Worm (Caenorhabditis elegans): Measurements from ENCODE around the gene C16C4.18.

C16C4.18 gene

ce11 chrII:1890682-1891081 lies 29.5 kb upstream of the C16C4.18 start, which contains the start of gene math-9:
Gene math-9, minus strand, starts transcription at chrII:1890782.
- TF ChIP-seq sdc-2 (tag; optimal IDR thresholded peaks at IDR 0.05), result no peak
- no peak for TF ChIP-seq fkh-6 (tag; optimal IDR thresholded peaks at IDR 0.05)
- TF ChIP-seq tbx-2 (tag; optimal IDR thresholded peaks at IDR 0.05), result no peak
- no peak for TF ChIP-seq C38D4.7 (GFP tag; optimal IDR thresholded peaks at IDR 0.05)
- no peak for TF ChIP-seq gmeb-2 (tag; optimal IDR thresholded peaks at IDR 0.05)
- no peak for TF ChIP-seq ceh-48 (tag; optimal IDR thresholded peaks at IDR 0.05)
- TF ChIP-seq zip-5 (tag; optimal IDR thresholded peaks at IDR 0.05), result no peak
- no peak for TF ChIP-seq ztf-16 (tag; optimal IDR thresholded peaks at IDR 0.05)
- TF ChIP-seq nfya-1 (tag; optimal IDR thresholded peaks at IDR 0.05), result no peak
- no peak for TF ChIP-seq F13H6.1 (tag; optimal IDR thresholded peaks at IDR 0.05)
- no peak for TF ChIP-seq K02D7.2 (tag; optimal IDR thresholded peaks at IDR 0.05)
- TF ChIP-seq eyg-1 (tag; optimal IDR thresholded peaks at IDR 0.05), result no peak
- no peak for TF ChIP-seq hlh-13 (GFP tag; optimal IDR thresholded peaks at IDR 0.05)
- no peak for TF ChIP-seq unc-42 (tag; optimal IDR thresholded peaks at IDR 0.05)
- no peak for TF ChIP-seq ceh-2 (tag; optimal IDR thresholded peaks at IDR 0.05)
- no peak for TF ChIP-seq unc-86 (tag; optimal IDR thresholded peaks at IDR 0.05)

DNA sequence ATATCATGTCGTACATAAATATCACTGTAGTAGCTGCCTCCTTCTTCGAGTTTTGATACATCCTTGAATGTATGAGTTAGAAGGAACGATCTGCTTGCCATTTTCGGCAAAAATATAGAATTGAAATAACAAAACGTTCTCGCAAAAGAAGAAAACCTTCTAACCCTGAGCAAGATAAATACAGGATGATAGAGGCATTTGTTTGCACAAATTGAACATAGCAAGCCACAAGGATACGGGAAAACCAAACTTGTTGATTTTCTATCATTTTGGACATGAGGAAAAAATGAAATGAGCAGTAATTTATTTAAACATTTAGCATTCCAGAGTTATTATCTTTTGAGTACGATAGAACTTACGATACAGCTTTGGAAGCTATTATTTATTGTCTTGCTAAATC lies 27.9 kb upstream of the C16C4.18 start, which contains the start of gene math-8:
math-8 (minus strand) TSS at position 101 of the 400 bp plus-strand sequence.
- TF ChIP-seq npax-4 (tag; optimal IDR thresholded peaks at IDR 0.05), result no peak
- TF ChIP-seq ceh-31 (tag; optimal IDR thresholded peaks at IDR 0.05), result no peak
- TF ChIP-seq hlh-13 (GFP tag; optimal IDR thresholded peaks at IDR 0.05), result no peak
- TF ChIP-seq K02D7.2 (tag; optimal IDR thresholded peaks at IDR 0.05), result no peak
- no peak for TF ChIP-seq ceh-2 (tag; optimal IDR thresholded peaks at IDR 0.05)
- TF ChIP-seq sdc-2 (tag; optimal IDR thresholded peaks at IDR 0.05), result no peak
- no peak for TF ChIP-seq unc-55 (GFP tag; optimal IDR thresholded peaks at IDR 0.05)
- TF ChIP-seq mec-3 (tag; optimal IDR thresholded peaks at IDR 0.05; ENCODE audit: borderline replicate concordance), result no peak
- no peak for TF ChIP-seq sox-2 (GFP tag; IDR thresholded peaks at IDR 0.05)
- no peak for TF ChIP-seq pha-2 (tag; optimal IDR thresholded peaks at IDR 0.05)
- no peak for TF ChIP-seq Y22D7AL.16 (tag; optimal IDR thresholded peaks at IDR 0.05)
- no peak for TF ChIP-seq pros-1 (tag; optimal IDR thresholded peaks at IDR 0.05)
- TF ChIP-seq nhr-11 (tag; optimal IDR thresholded peaks at IDR 0.05), result no peak
- no peak for TF ChIP-seq rnt-1 (tag; optimal IDR thresholded peaks at IDR 0.05)
- TF ChIP-seq ceh-48 (tag; optimal IDR thresholded peaks at IDR 0.05), result no peak

DNA sequence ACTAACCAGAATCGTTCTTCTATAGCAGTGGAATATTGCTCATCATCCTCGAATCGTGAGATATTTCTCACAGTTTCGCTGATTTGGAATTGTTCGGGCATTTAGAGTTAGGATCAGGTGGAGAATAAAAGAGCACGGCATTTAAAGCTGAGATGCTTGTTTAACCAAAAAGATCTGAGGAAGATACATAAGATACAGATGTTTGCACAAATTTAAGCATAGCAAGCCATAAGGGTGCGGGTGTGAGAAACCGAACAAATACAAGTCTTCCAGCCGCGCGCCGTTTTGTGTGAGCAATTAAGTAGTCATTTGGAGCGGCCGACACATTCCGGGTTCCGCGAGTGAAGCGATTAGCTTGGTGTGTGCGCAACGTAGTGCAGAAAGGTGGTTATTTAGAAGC lies 25.2 kb upstream of the C16C4.18 start, which contains the start of gene math-7:
math-7 (minus strand) TSS at position 101 of the 400 bp plus-strand sequence.
- TF ChIP-seq pat-9 (tag; optimal IDR thresholded peaks at IDR 0.05) (no peak), T23F11.4 (GFP tag; optimal IDR thresholded peaks at IDR 0.05) (no peak), pag-3 (tag; optimal IDR thresholded peaks at IDR 0.05; ENCODE audit: borderline replicate concordance) (no peak), ceh-45 (GFP tag; IDR thresholded peaks at IDR 0.05) (no peak), che-1 (tag; optimal IDR thresholded peaks at IDR 0.05) (no peak), pha-2 (tag; optimal IDR thresholded peaks at IDR 0.05) (no peak)

ce11 chrII:1884635-1885034 lies 23.5 kb upstream of the C16C4.18 start, which contains the start of gene math-6:
Gene math-6, minus strand, starts transcription at chrII:1884735.
- TF ChIP-seq hlh-8 (tag; optimal IDR thresholded peaks at IDR 0.05), result no peak
- no peak for TF ChIP-seq ceh-22 (tag; optimal IDR thresholded peaks at IDR 0.05)
- TF ChIP-seq sdc-2 (tag; optimal IDR thresholded peaks at IDR 0.05), result no peak
- no peak for TF ChIP-seq gmeb-2 (tag; optimal IDR thresholded peaks at IDR 0.05)
- TF ChIP-seq Y22D7AL.16 (tag; optimal IDR thresholded peaks at IDR 0.05), result no peak
- TF ChIP-seq elt-2 (tag; optimal IDR thresholded peaks at IDR 0.05), result no peak
- no peak for TF ChIP-seq elt-4 (tag; optimal IDR thresholded peaks at IDR 0.05)

DNA sequence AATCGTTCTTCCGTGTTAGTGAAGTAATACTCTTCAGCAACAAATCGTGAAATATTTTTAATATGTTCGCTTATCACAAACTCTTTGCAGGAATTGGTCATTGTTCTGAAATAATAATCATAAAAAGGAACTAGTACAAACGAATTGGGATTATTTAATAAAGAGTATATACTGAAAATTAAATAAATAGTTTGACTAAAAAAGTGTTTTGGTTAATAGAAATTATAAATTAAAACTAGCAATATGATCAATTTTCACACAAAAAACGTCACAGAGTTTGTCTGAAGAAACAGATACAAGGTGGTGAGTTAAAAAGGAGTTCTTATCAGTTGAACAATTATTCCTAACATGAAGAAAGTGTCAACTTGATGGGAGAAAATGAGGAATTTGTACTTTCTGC lies 21.6 kb upstream of the C16C4.18 start, which contains the start of gene math-5:
math-5 (minus strand) TSS at position 101 of the 400 bp plus-strand sequence.
- TF ChIP-seq C38D4.7 (GFP tag; optimal IDR thresholded peaks at IDR 0.05) (no peak), gmeb-2 (tag; optimal IDR thresholded peaks at IDR 0.05) (no peak)

Measured in whole organism, late embryonic.